Worm (Caenorhabditis elegans) whole organism, L3 larva: ENCODE data around the gene C33C12.12.
A peak's percentile ranks its signal among the peaks of the same experiment; 100 is the strongest.
"Not testable (repeated sequence)": the region's sequence is repeated elsewhere in the genome, so short reads cannot be mapped to it uniquely, and the experiment has no call there.

Source experiments
- R02D3.7 ChIP-seq: fragments of 150-350 bp; optimal IDR thresholded peaks from 2 replicates; lab custom pipeline; 2014; ENCODE audit warnings: missing biosample characterization, missing genetic modification characterization
- ZK546.5 ChIP-seq: sonication (generic microtip); optimal IDR thresholded peaks from 2 replicates; lab custom pipeline; 2017; ENCODE audit warnings: missing biosample characterization, missing genetic modification characterization
- aly-2 ChIP-seq: fragments of 150-350 bp; optimal IDR thresholded peaks from 2 replicates; lab custom pipeline; 2014; ENCODE audit warnings: missing biosample characterization, missing genetic modification characterization
- ama-1 ChIP-seq: fragments of 150-350 bp; optimal IDR thresholded peaks from 2 replicates; lab custom pipeline; 2018
- ceh-16 ChIP-seq: sonication (generic microtip); optimal IDR thresholded peaks from 2 replicates; lab custom pipeline; 2017; ENCODE audit warnings: missing biosample characterization, missing genetic modification characterization
- ceh-82 ChIP-seq: fragments of 150-350 bp; optimal IDR thresholded peaks from 2 replicates; lab custom pipeline; 2014; ENCODE audit warnings: missing biosample characterization, missing genetic modification characterization
- ceh-9 ChIP-seq: sonication (generic microtip); optimal IDR thresholded peaks from 2 replicates; lab custom pipeline; 2018; ENCODE audit warnings: missing biosample characterization, missing genetic modification characterization
- daf-12 ChIP-seq: fragments of 150-350 bp; optimal IDR thresholded peaks from 2 replicates; lab custom pipeline; 2014; ENCODE audit warnings: missing biosample characterization, missing genetic modification reagents, missing genetic modification characterization
- egl-27 ChIP-seq: sonication (generic microtip); optimal IDR thresholded peaks from 4 replicates; lab custom pipeline; 2017; ENCODE audit warnings: missing biosample characterization, missing genetic modification reagents, missing genetic modification characterization
- egl-5 ChIP-seq: fragments of 150-350 bp; optimal IDR thresholded peaks from 2 replicates; lab custom pipeline; 2017; ENCODE audit warnings: missing biosample characterization, missing genetic modification reagents, missing genetic modification characterization, inconsistent platforms
- elt-2 ChIP-seq: sonication (generic microtip); optimal IDR thresholded peaks from 2 replicates; lab custom pipeline; 2016; ENCODE audit warnings: missing genetic modification reagents, mild to moderate bottlenecking, missing genetic modification characterization, missing compliant biosample characterization
- eor-1 ChIP-seq, 2 experiments: fragments of 150-350 bp; optimal IDR thresholded peaks; 2 replicates each; lab custom pipeline; 2014 to 2018; ENCODE audit warnings: missing biosample characterization in 2 of 2, missing genetic modification characterization in 2 of 2
- fkh-2 ChIP-seq: fragments of 150-350 bp; optimal IDR thresholded peaks from 2 replicates; lab custom pipeline; 2014; ENCODE audit warnings: missing biosample characterization, missing genetic modification reagents, missing genetic modification characterization
- hmg-11 ChIP-seq: sonication (generic microtip); optimal IDR thresholded peaks from 2 replicates; lab custom pipeline; 2016; ENCODE audit warnings: missing genetic modification characterization, missing compliant biosample characterization
- jun-1 ChIP-seq: fragments of 150-350 bp; optimal IDR thresholded peaks from 2 replicates; lab custom pipeline; 2014; ENCODE audit warnings: missing biosample characterization, missing genetic modification reagents, missing genetic modification characterization
- lin-39 ChIP-seq: fragments of 150-350 bp; optimal IDR thresholded peaks from 2 replicates; lab custom pipeline; 2018; ENCODE audit warnings: missing biosample characterization, missing genetic modification reagents, missing genetic modification characterization
- mdl-1 ChIP-seq: fragments of 150-350 bp; optimal IDR thresholded peaks from 2 replicates; lab custom pipeline; 2014; ENCODE audit warnings: missing biosample characterization, missing genetic modification characterization
- nfya-1 ChIP-seq: sonication (generic microtip); optimal IDR thresholded peaks from 2 replicates; lab custom pipeline; 2017; ENCODE audit warnings: missing genetic modification characterization, mild to moderate bottlenecking, missing compliant biosample characterization, antibody characterized with exemption, moderate library complexity; ENCODE audit not compliant: insufficient read depth
- nhr-12 ChIP-seq: fragments of 150-350 bp; optimal IDR thresholded peaks from 2 replicates; lab custom pipeline; 2014; ENCODE audit warnings: missing biosample characterization, missing genetic modification characterization
- nhr-23 ChIP-seq: fragments of 150-350 bp; optimal IDR thresholded peaks from 2 replicates; lab custom pipeline; 2014; ENCODE audit warnings: missing biosample characterization, missing genetic modification reagents, missing genetic modification characterization
- nhr-237 ChIP-seq: fragments of 150-350 bp; optimal IDR thresholded peaks from 2 replicates; lab custom pipeline; 2014; ENCODE audit warnings: missing biosample characterization, missing genetic modification characterization
- nhr-28 ChIP-seq: fragments of 150-350 bp; optimal IDR thresholded peaks from 2 replicates; lab custom pipeline; 2014; ENCODE audit warnings: missing biosample characterization, missing genetic modification characterization
- nhr-43 ChIP-seq: sonication (generic microtip); optimal IDR thresholded peaks from 2 replicates; lab custom pipeline; 2016; ENCODE audit warnings: mild to moderate bottlenecking, missing genetic modification characterization, missing compliant biosample characterization; ENCODE audit not compliant: poor library complexity, severe bottlenecking
- nhr-67 ChIP-seq: fragments of 150-350 bp; optimal IDR thresholded peaks from 2 replicates; lab custom pipeline; 2014; ENCODE audit warnings: missing biosample characterization, missing genetic modification characterization
- nhr-76 ChIP-seq: fragments of 150-350 bp; sonication (generic microtip); optimal IDR thresholded peaks from 5 replicates; lab custom pipeline; 2014; ENCODE audit warnings: missing biosample characterization, missing genetic modification characterization
- pha-4 ChIP-seq: fragments of 150-350 bp; optimal IDR thresholded peaks from 2 replicates; lab custom pipeline; 2014; ENCODE audit warnings: missing biosample characterization, missing genetic modification reagents, missing genetic modification characterization
- pqm-1 ChIP-seq: fragments of 150-350 bp; optimal IDR thresholded peaks from 2 replicates; lab custom pipeline; 2017; ENCODE audit warnings: missing biosample characterization, missing genetic modification characterization, inconsistent platforms
- sea-2 ChIP-seq: fragments of 150-350 bp; sonication (generic microtip); optimal IDR thresholded peaks from 4 replicates; lab custom pipeline; 2014; ENCODE audit warnings: missing biosample characterization, missing genetic modification reagents, missing genetic modification characterization
- tbx-2 ChIP-seq: sonication (generic microtip); optimal IDR thresholded peaks from 2 replicates; lab custom pipeline; 2016; ENCODE audit warnings: mild to moderate bottlenecking, missing genetic modification characterization, missing compliant biosample characterization
- unc-39 ChIP-seq: sonication (generic microtip); optimal IDR thresholded peaks from 4 replicates; lab custom pipeline; 2017; ENCODE audit warnings: missing biosample characterization, missing genetic modification characterization
- zag-1 ChIP-seq: fragments of 150-350 bp; optimal IDR thresholded peaks from 2 replicates; lab custom pipeline; 2014; ENCODE audit warnings: missing biosample characterization, missing genetic modification characterization

Gene C33C12.12

ce11 chrII:2163370-2163882, 6.6 kb downstream of the C33C12.12 start, which contains the start of gene C33C12.11:
Gene C33C12.11 (minus strand): TSS chrII:2163832.
- not testable (repeated sequence) for TF ChIP-seq nfya-1 (tag; lab: Kevin White, UChicago); unc-39; hmg-11 (tag; lab: Kevin White, UChicago)

- TF ChIP-seq ZK546.5, fkh-2, nhr-23 (tag; lab: Kevin White, UChicago): not testable (repeated sequence)
Observed at ce11 chrII:2153708-2154107, 16.3 kb downstream of the C33C12.12 start, which contains the start of gene math-18. Gene math-18 (plus strand): TSS chrII:2154008.

ce11 chrII:2152455-2152854, 17.5 kb downstream of the C33C12.12 start:
- TF ChIP-seq pqm-1 (tag; lab: Kevin White, UChicago) (peak; percentile 9), egl-27 (tag; lab: Kevin White, UChicago) (no peak)
- TF ChIP-seq, all 47 proteins: peak for 1

- TF ChIP-seq pha-4 (tag; lab: Kevin White, UChicago): no peak
- no peak for TF ChIP-seq lin-39 (tag; lab: Kevin White, UChicago)
- no peak for TF ChIP-seq elt-2 (tag; lab: Kevin White, UChicago)
- TF ChIP-seq egl-5: no peak
- no peak for TF ChIP-seq nhr-76 (tag; lab: Kevin White, UChicago)
- TF ChIP-seq nhr-28: no peak
- no peak for TF ChIP-seq nfya-1 (tag; lab: Kevin White, UChicago)
- no peak for TF ChIP-seq ceh-82 (tag; lab: Kevin White, UChicago)
- TF ChIP-seq tbx-2 (tag; lab: Kevin White, UChicago): no peak
- no peak for TF ChIP-seq jun-1 (tag; lab: Kevin White, UChicago)
- TF ChIP-seq zag-1 (tag; lab: Kevin White, UChicago): no peak
- TF ChIP-seq R02D3.7 (tag; lab: Kevin White, UChicago): no peak
- no peak for TF ChIP-seq ZK546.5 (tag; lab: Kevin White, UChicago)
- no peak for TF ChIP-seq ceh-16 (tag; lab: Kevin White, UChicago)
- no peak for TF ChIP-seq ama-1
- TF ChIP-seq nhr-67: no peak
- TF ChIP-seq eor-1 (tag; optimal IDR thresholded peaks at IDR 0.05; lab: Kevin White, UChicago): no peak
- TF ChIP-seq egl-27 (tag; lab: Kevin White, UChicago): no peak
- no peak for TF ChIP-seq nhr-43 (tag; lab: Kevin White, UChicago)
- TF ChIP-seq mdl-1 (tag; lab: Kevin White, UChicago): no peak
Observed at ce11 chrII:2150485-2150985, 19.4 kb downstream of the C33C12.12 start, which contains the start of the genes C40A11.7 and C40A11.8. Gene C40A11.7 (minus strand): TSS chrII:2150585. Gene C40A11.8 (minus strand): TSS chrII:2150935.

- TF ChIP-seq ama-1: no peak
- TF ChIP-seq nhr-12 (tag; lab: Kevin White, UChicago): no peak
- TF ChIP-seq egl-27 (tag; lab: Kevin White, UChicago): no peak
- no peak for TF ChIP-seq aly-2 (tag; lab: Kevin White, UChicago)
- no peak for TF ChIP-seq mdl-1 (tag; lab: Kevin White, UChicago)
- no peak for TF ChIP-seq daf-12 (tag; lab: Kevin White, UChicago)
- no peak for TF ChIP-seq nhr-76 (tag; lab: Kevin White, UChicago)
- TF ChIP-seq sea-2 (GFP tag; lab: Kevin White, UChicago): no peak
- no peak for TF ChIP-seq egl-5
- no peak for TF ChIP-seq jun-1 (tag; lab: Kevin White, UChicago)
- TF ChIP-seq nhr-237: no peak
- no peak for TF ChIP-seq nhr-67
- TF ChIP-seq tbx-2 (tag; lab: Kevin White, UChicago): no peak
- no peak for TF ChIP-seq zag-1 (tag; lab: Kevin White, UChicago)
- TF ChIP-seq ceh-9 (tag; lab: Kevin White, UChicago): no peak
- no peak for TF ChIP-seq R02D3.7 (tag; lab: Kevin White, UChicago)
- TF ChIP-seq pqm-1 (tag; lab: Kevin White, UChicago): no peak
- TF ChIP-seq nhr-23 (tag; lab: Kevin White, UChicago): no peak
- no peak for TF ChIP-seq fkh-2 (tag; lab: Kevin White, UChicago)
Observed at ce11 chrII:2146900-2147375, 23.0 kb downstream of the C33C12.12 start, which contains the start of gene C40A11.2. Gene C40A11.2 (plus strand): TSS chrII:2146950.
